Fruit fly (Drosophila melanogaster): ENCODE data around the gene TwdlF.

dm6 chr3R:4241776-4242175, 5.0 kb upstream of the TwdlF start:
- no peak for TF ChIP-seq D1 (tag; optimal IDR thresholded peaks at IDR 0.05)
- TF ChIP-seq EcR (GFP tag; optimal IDR thresholded peaks at IDR 0.05), result no peak
- TF ChIP-seq Pif1B (GFP tag; optimal IDR thresholded peaks at IDR 0.05), result no peak
